Fruit fly (Drosophila melanogaster) whole organism, embryonic: ENCODE measurements around the gene CG13995.

Source experiments
- Atf6 ChIP-seq: fragments of 200-800 bp; sonication (Bioruptor generic); IDR thresholded peaks from 2 replicates; pipeline ENCODE4 v1.3.6; 2022; ENCODE audit warnings: missing biosample characterization, missing genetic modification characterization
- Bgb ChIP-seq: fragments of 200-800 bp; sonication (Bioruptor generic); IDR thresholded peaks from 2 replicates; pipeline ENCODE4 v1.3.6; 2022; ENCODE audit warnings: missing biosample characterization, missing genetic modification characterization; ENCODE audit not compliant: partially characterized antibody
- CG1024 ChIP-seq: fragments of 200-800 bp; sonication (Bioruptor generic); IDR thresholded peaks from 2 replicates; pipeline ENCODE4 v1.3.6; 2022; ENCODE audit warnings: missing biosample characterization, missing genetic modification characterization
- CG10543 ChIP-seq: fragments of 200-800 bp; sonication (Bioruptor generic); optimal IDR thresholded peaks from 3 replicates; lab custom pipeline; 2017; ENCODE audit warnings: missing biosample characterization, mild to moderate bottlenecking, missing genetic modification characterization, moderate library complexity
- CG11247 ChIP-seq: fragments of 200-800 bp; sonication (Bioruptor generic); IDR thresholded peaks from 2 replicates; pipeline ENCODE4 v1.3.6; 2022; ENCODE audit warnings: missing biosample characterization, missing genetic modification characterization
- CG11504 ChIP-seq: fragments of 200-800 bp; sonication (Bioruptor generic); optimal IDR thresholded peaks from 3 replicates; lab custom pipeline; 2019; ENCODE audit warnings: missing biosample characterization, mild to moderate bottlenecking, missing genetic modification characterization, moderate library complexity
- CG12219 ChIP-seq: fragments of 200-800 bp; sonication (Bioruptor generic); optimal IDR thresholded peaks from 3 replicates; lab custom pipeline; 2018; ENCODE audit warnings: missing biosample characterization, mild to moderate bottlenecking, missing genetic modification characterization
- CG13287 ChIP-seq: fragments of 200-800 bp; sonication (Bioruptor generic); IDR thresholded peaks from 2 replicates; pipeline ENCODE4 v1.3.6; 2022; ENCODE audit warnings: missing biosample characterization, missing genetic modification characterization; ENCODE audit not compliant: partially characterized antibody
- CG13775 ChIP-seq: fragments of 200-800 bp; sonication (Bioruptor generic); optimal IDR thresholded peaks from 3 replicates; lab custom pipeline; 2017; ENCODE audit warnings: missing biosample characterization, mild to moderate bottlenecking, missing genetic modification characterization
- CG14710 ChIP-seq: fragments of 200-800 bp; sonication (Bioruptor generic); optimal IDR thresholded peaks from 3 replicates; lab custom pipeline; 2019; ENCODE audit warnings: missing biosample characterization, mild to moderate bottlenecking, missing genetic modification characterization, moderate library complexity
- CG16779 ChIP-seq: fragments of 200-800 bp; sonication (Bioruptor generic); IDR thresholded peaks from 2 replicates; pipeline ENCODE4 v1.3.6; 2022; ENCODE audit warnings: missing biosample characterization, missing genetic modification characterization
- CG16813 ChIP-seq: fragments of 200-800 bp; sonication (Bioruptor generic); IDR thresholded peaks from 3 replicates; pipeline ENCODE4 v1.3.6; 2022; ENCODE audit warnings: missing biosample characterization, missing genetic modification characterization; ENCODE audit not compliant: partially characterized antibody
- CG17802 ChIP-seq: fragments of 200-800 bp; sonication (Bioruptor generic); optimal IDR thresholded peaks from 2 replicates; lab custom pipeline; 2018; ENCODE audit warnings: missing biosample characterization, mild to moderate bottlenecking, missing genetic modification characterization, moderate library complexity
- CG18599 ChIP-seq: fragments of 200-800 bp; sonication (Bioruptor generic); optimal IDR thresholded peaks from 3 replicates; lab custom pipeline; 2017; ENCODE audit warnings: missing biosample characterization, missing genetic modification characterization, mild to moderate bottlenecking, moderate library complexity, missing genetic modification reagents
- CG5953 ChIP-seq: fragments of 200-800 bp; sonication (Bioruptor generic); IDR thresholded peaks from 2 replicates; pipeline ENCODE4 v1.3.6; 2022; ENCODE audit warnings: missing biosample characterization, missing genetic modification characterization
- CG6791 ChIP-seq: fragments of 200-800 bp; sonication (Bioruptor generic); IDR thresholded peaks from 3 replicates; pipeline ENCODE4 v1.3.6; 2022; ENCODE audit warnings: missing biosample characterization, missing genetic modification characterization; ENCODE audit not compliant: partially characterized antibody
- CG7372 ChIP-seq: fragments of 200-800 bp; sonication (Bioruptor generic); IDR thresholded peaks from 2 replicates; pipeline ENCODE4 v1.3.6; 2022; ENCODE audit warnings: missing biosample characterization, missing genetic modification characterization
- CG9727 ChIP-seq: fragments of 200-800 bp; sonication (Bioruptor generic); optimal IDR thresholded peaks from 3 replicates; lab custom pipeline; 2017; ENCODE audit warnings: missing biosample characterization, mild to moderate bottlenecking, missing genetic modification characterization
- CTCF ChIP-seq: fragments of 200-800 bp; sonication (Bioruptor generic); optimal IDR thresholded peaks from 2 replicates; lab custom pipeline; 2017; ENCODE audit warnings: missing biosample characterization, mild to moderate bottlenecking, missing genetic modification characterization, moderate library complexity
- D ChIP-seq, 2 experiments: fragments of 200-800 bp in 1 of 2; fragments of >200 bp in 1 of 2; sonication (Bioruptor generic) in 1 of 2; optimal IDR thresholded peaks; 2 replicates in 1 of 2; 3 replicates in 1 of 2; lab custom pipeline; 2017; ENCODE audit warnings: mild to moderate bottlenecking in 1 of 2, missing biosample characterization in 1 of 2, missing genetic modification characterization in 1 of 2, missing genetic modification reagents in 1 of 2
- Deaf1 ChIP-seq: fragments of 200-800 bp; optimal IDR thresholded peaks from 3 replicates; lab custom pipeline; 2019; ENCODE audit warnings: missing biosample characterization, mild to moderate bottlenecking, missing genetic modification characterization, moderate library complexity
- Hmr ChIP-seq: fragments of 200-800 bp; sonication (Bioruptor generic); optimal IDR thresholded peaks from 3 replicates; lab custom pipeline; 2017; ENCODE audit warnings: mild to moderate bottlenecking, missing biosample characterization, missing genetic modification reagents, missing genetic modification characterization
- Hr39 ChIP-seq: fragments of >200 bp; optimal IDR thresholded peaks from 2 replicates; lab custom pipeline; 2017
- Kr ChIP-seq: fragments of 200-800 bp; sonication (Bioruptor generic); optimal IDR thresholded peaks from 2 replicates; lab custom pipeline; 2017; ENCODE audit warnings: missing biosample characterization, mild to moderate bottlenecking, missing genetic modification characterization
- NFAT ChIP-seq: fragments of 200-800 bp; sonication (Bioruptor generic); IDR thresholded peaks from 2 replicates; pipeline ENCODE4 v1.3.6; 2022; ENCODE audit warnings: missing biosample characterization, missing genetic modification characterization
- Scr ChIP-seq: fragments of 200-800 bp; sonication (Bioruptor generic); IDR thresholded peaks from 2 replicates; pipeline ENCODE4 v1.3.6; 2022; ENCODE audit warnings: missing biosample characterization, missing genetic modification characterization; ENCODE audit not compliant: partially characterized antibody
- Sin3A ChIP-seq: fragments of >200 bp; optimal IDR thresholded peaks from 2 replicates; lab custom pipeline; 2018
- Tbp ChIP-seq: fragments of >200 bp; optimal IDR thresholded peaks from 2 replicates; lab custom pipeline; 2018; ENCODE audit warnings: missing biosample characterization, missing genetic modification characterization
- amos ChIP-seq: fragments of 200-800 bp; sonication (Bioruptor generic); IDR thresholded peaks from 2 replicates; pipeline ENCODE4 v1.3.6; 2022; ENCODE audit warnings: missing biosample characterization, missing genetic modification characterization; ENCODE audit not compliant: partially characterized antibody
- ara ChIP-seq: fragments of 200-800 bp; sonication (Bioruptor generic); IDR thresholded peaks from 2 replicates; pipeline ENCODE4 v1.3.6; 2022; ENCODE audit warnings: missing biosample characterization, missing genetic modification characterization
- bbx ChIP-seq: fragments of 200-800 bp; sonication (Bioruptor generic); IDR thresholded peaks from 2 replicates; pipeline ENCODE4 v1.3.6; 2022; ENCODE audit warnings: missing biosample characterization, missing genetic modification characterization; ENCODE audit not compliant: partially characterized antibody
- bowl ChIP-seq: fragments of 200-800 bp; sonication (Bioruptor generic); IDR thresholded peaks from 2 replicates; pipeline ENCODE4 v1.3.6; 2022; ENCODE audit warnings: missing biosample characterization, missing genetic modification characterization
- gcm ChIP-seq: fragments of 200-800 bp; sonication (Bioruptor generic); optimal IDR thresholded peaks from 2 replicates; lab custom pipeline; 2019; ENCODE audit warnings: missing biosample characterization, mild to moderate bottlenecking, missing genetic modification characterization, moderate library complexity
- inv ChIP-seq: fragments of 200-800 bp; sonication (Bioruptor generic); IDR thresholded peaks from 2 replicates; pipeline ENCODE4 v1.3.6; 2022; ENCODE audit warnings: missing biosample characterization, missing genetic modification characterization; ENCODE audit not compliant: partially characterized antibody
- knrl ChIP-seq: fragments of 200-800 bp; sonication (Bioruptor generic); IDR thresholded peaks from 3 replicates; pipeline ENCODE4 v1.3.6; 2022; ENCODE audit warnings: missing biosample characterization, missing genetic modification characterization; ENCODE audit not compliant: partially characterized antibody
- lov ChIP-seq, 2 experiments: fragments of 200-800 bp in 1 of 2; fragments of >200 bp in 1 of 2; sonication (Bioruptor generic) in 1 of 2; IDR thresholded peaks in 1 of 2; optimal IDR thresholded peaks in 1 of 2; 2 replicates in 1 of 2; 3 replicates in 1 of 2; pipeline versions ENCODE4 v1.3.6 to Lab custom; 2017 to 2022; ENCODE audit warnings: missing biosample characterization in 1 of 2, missing genetic modification characterization in 1 of 2
- luna ChIP-seq: fragments of 200-800 bp; sonication (Bioruptor generic); optimal IDR thresholded peaks from 2 replicates; lab custom pipeline; 2016; ENCODE audit warnings: missing biosample characterization, missing genetic modification characterization
- phol ChIP-seq: fragments of 200-800 bp; sonication (Bioruptor generic); optimal IDR thresholded peaks from 3 replicates; lab custom pipeline; 2018; ENCODE audit warnings: missing biosample characterization, mild to moderate bottlenecking, missing genetic modification characterization, moderate library complexity
- pros ChIP-seq: fragments of 200-800 bp; sonication (Bioruptor generic); optimal IDR thresholded peaks from 3 replicates; lab custom pipeline; 2019; ENCODE audit warnings: missing biosample characterization, mild to moderate bottlenecking, missing genetic modification characterization, moderate library complexity
- pum ChIP-seq: fragments of 200-800 bp; sonication (Bioruptor generic); optimal IDR thresholded peaks from 2 replicates; lab custom pipeline; 2016; ENCODE audit warnings: missing biosample characterization, missing genetic modification characterization
- sna ChIP-seq: fragments of 200-800 bp; sonication (Bioruptor generic); IDR thresholded peaks from 2 replicates; pipeline ENCODE4 v1.3.6; 2022; ENCODE audit warnings: missing biosample characterization, missing genetic modification characterization; ENCODE audit not compliant: partially characterized antibody
- vnd ChIP-seq: fragments of 200-800 bp; sonication (Bioruptor generic); IDR thresholded peaks from 3 replicates; pipeline ENCODE4 v1.3.6; 2022; ENCODE audit warnings: missing biosample characterization, missing genetic modification characterization; ENCODE audit not compliant: partially characterized antibody
- zfh1 ChIP-seq: fragments of 200-800 bp; sonication (Bioruptor generic); IDR thresholded peaks from 3 replicates; pipeline ENCODE4 v1.3.6; 2022; ENCODE audit warnings: missing biosample characterization, missing genetic modification characterization

CG13995 gene

DNA sequence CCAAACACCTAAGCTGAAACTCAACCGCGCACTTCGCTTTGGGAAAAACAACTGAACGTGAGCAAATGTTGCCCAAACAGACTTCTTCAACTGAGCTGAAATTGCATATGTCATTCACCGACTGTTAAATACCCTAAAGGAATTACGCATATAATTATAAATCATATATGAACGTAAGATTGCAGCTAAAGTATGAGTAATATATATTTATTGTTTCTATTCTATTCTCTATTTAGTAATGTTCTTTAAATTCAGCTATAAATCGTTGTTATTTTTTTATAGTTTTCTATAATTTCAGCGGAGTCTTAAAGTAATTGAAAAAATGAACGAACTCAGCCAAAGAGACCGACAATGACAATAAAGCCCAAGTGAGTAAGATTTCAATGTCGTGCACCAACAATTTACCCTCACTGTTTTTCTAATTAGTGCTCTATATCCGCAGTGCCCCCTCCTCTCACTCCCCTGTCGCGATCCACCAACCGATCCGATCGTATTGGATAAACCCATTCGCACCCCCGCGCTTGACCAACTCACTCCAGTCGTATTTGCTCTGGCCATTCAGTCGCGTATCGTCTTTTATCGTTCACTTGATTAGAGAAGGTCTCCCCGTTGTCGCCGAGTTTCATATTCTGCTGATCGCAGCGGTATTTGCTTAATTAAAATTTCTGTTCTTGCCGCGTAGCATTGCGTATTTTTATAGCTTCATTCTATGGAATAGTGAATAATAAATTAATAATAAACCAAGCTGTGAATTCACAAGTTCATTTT is 41.6 kb upstream of the CG13995 start, which contains the start of gene CG9098 (continued):
- TF ChIP-seq Atf6, result no peak
- TF ChIP-seq CG11504 (tag; lab: Kevin White, UChicago), result no peak
- no peak for TF ChIP-seq CG18599 (GFP tag; lab: Kevin White, UChicago)
- TF ChIP-seq CG16813 (GFP tag; lab: Robert Waterston, UW), result no peak

DNA sequence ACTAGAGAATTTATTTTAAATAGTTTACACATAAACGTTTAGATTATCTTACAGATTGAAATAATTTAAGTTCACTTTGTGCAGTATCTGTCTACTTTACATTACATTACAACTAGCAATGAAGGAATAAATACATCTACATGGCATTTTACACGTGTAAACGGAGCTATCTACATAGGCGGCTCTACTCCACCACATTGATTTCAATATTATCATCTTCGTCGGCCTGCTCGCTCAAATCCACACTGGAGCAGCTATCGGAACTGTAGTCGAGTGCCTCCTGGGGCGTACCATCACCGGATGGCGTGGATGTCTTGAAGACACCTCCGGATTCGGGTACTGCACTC is 41.1 kb upstream of the CG13995 start:
- TF ChIP-seq CG1024 (no peak), amos (GFP tag; lab: Robert Waterston, UW) (peak; percentile 64), knrl (GFP tag; lab: Robert Waterston, UW) (peak; percentile 47; the same call in 2 of the 3 replicates), Hmr (GFP tag; lab: Kevin White, UChicago) (no peak), vnd (GFP tag; lab: Robert Waterston, UW) (peak; percentile 33; the same call in 1 of the 3 replicates), CG6791 (GFP tag; lab: Robert Waterston, UW) (peak; percentile 51; the same call in 1 of the 3 replicates), bbx (peak; percentile 65), CG16813 (GFP tag; lab: Robert Waterston, UW) (peak; percentile 64), Bgb (GFP tag; lab: Robert Waterston, UW) (peak; percentile 65), Scr (GFP tag; lab: Robert Waterston, UW) (peak; percentile 37; the same call in 1 of the 2 replicates), CTCF (peak; percentile 65)

DNA sequence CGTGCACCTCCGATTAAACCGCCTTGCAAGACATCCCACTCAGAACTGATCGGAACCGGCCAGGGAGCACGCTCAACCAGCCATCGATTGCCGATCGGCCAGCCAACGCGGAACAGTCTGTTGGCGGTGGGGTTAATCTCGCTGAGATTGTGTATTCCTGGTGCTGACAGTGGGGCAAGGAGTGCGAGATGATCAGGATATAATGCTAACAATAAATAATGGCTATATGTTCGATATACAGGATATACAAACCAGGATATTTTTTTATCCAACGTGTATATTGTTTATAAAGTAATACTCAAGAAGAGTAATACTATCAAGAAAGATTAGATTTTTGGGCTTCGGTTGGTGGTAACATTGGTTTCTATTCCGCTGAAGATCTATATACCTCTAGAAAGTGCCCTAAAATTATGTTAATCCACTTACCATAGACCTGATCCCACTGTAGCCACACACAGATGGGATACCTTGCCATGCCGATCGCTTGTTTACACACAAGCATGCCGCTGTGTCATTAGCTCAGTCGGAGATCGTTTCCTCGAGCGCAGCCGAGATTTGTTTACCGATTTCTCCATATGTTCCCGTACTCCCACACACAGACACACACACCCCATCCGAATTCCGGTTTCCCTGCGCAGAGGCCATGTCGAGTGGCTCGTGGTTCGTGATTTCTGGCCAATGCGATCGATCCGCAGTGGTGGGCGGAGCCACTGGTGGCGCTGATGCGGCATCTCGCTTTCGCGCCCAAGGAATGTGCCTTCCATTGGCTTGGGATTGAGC is 34.6 kb upstream of the CG13995 start, which contains the start of gene H2.0:
Gene H2.0, minus strand, starts transcription at position 51 of the 780 bp plus-strand sequence.
- TF ChIP-seq luna (GFP tag; lab: Kevin White, UChicago) (no peak), Deaf1 (peak; percentile 79), CG13287 (0 out of 2 replicates have a peak, but pooled peaks have one; percentile 8), CG13775 (GFP tag; lab: Kevin White, UChicago) (peak; percentile 25), Sin3A (lab: Kevin White, UChicago) (no peak), sna (no peak), D (optimal IDR thresholded peaks at IDR 0.05; lab: Kevin White, UChicago) (no peak), D (GFP tag; optimal IDR thresholded peaks at IDR 0.05; lab: Kevin White, UChicago) (peak; percentile 46), pum (GFP tag; lab: Kevin White, UChicago) (no peak), CG7372 (GFP tag; lab: Robert Waterston, UW) (no peak), CG11247 (GFP tag; lab: Robert Waterston, UW) (no peak), CG10543 (GFP tag; lab: Kevin White, UChicago) (peak; percentile 26), zfh1 (GFP tag; lab: Robert Waterston, UW) (0 out of 3 replicates have a peak, but pooled peaks have one; percentile 23), inv (GFP tag; lab: Robert Waterston, UW) (no peak), Tbp (GFP tag; lab: Kevin White, UChicago) (no peak), ara (GFP tag; lab: Robert Waterston, UW) (0 out of 2 replicates have a peak, but pooled peaks have one; percentile 26), pros (GFP tag; lab: Kevin White, UChicago) (no peak), CG9727 (peak; percentile 62), gcm (GFP tag; lab: Kevin White, UChicago) (peak; percentile 37), lov (optimal IDR thresholded peaks at IDR 0.05; lab: Kevin White, UChicago) (no peak), lov (GFP tag; IDR thresholded peaks at IDR 0.05; lab: Robert Waterston, UW) (no peak), CG5953 (GFP tag; lab: Robert Waterston, UW) (no peak), bowl (GFP tag; lab: Robert Waterston, UW) (no peak), CG17802 (no peak), Hr39 (lab: Kevin White, UChicago) (no peak), NFAT (GFP tag; lab: Robert Waterston, UW) (no peak), Bgb (GFP tag; lab: Robert Waterston, UW) (0 out of 2 replicates have a peak, but pooled peaks have one; percentile 10), CG14710 (tag; lab: Kevin White, UChicago) (peak; percentile 46), CG16779 (GFP tag; lab: Robert Waterston, UW) (no peak), CG12219 (no peak), Kr (peak; percentile 7), phol (tag; lab: Kevin White, UChicago) (peak; percentile 52)
